Fruit fly (Drosophila melanogaster) S2 (cell line): Measurements from ENCODE around the gene CG42269.

Experiments
- CG8478 ChIP-seq: fragments of >200 bp; optimal IDR thresholded peaks from 2 replicates; lab custom pipeline; 2018
- CTCF ChIP-seq, 2 experiments: fragments of >200 bp; optimal IDR thresholded peaks; 2 replicates each; lab custom pipeline; 2018

dm6 chr3L:6103658-6104057 is 37.6 kb downstream of the CG42269 start:
- TF ChIP-seq CG8478 (lab: Kevin White, UChicago) (no peak), CTCF (optimal IDR thresholded peaks at IDR 0.05; lab: Kevin White, UChicago) (peak; percentile 89 to 95)
